Worm (Caenorhabditis elegans) whole organism, young adult: ENCODE results near the gene pcf-11.

ENCODE experiments used
- B0035.1 ChIP-seq: sonication (generic microtip); optimal IDR thresholded peaks from 2 replicates; lab custom pipeline; 2016; ENCODE audit warnings: missing genetic modification characterization, mild to moderate bottlenecking, missing compliant biosample characterization, missing genotype, missing genetic modification reagents
- B0261.1 ChIP-seq: sonication (generic microtip); optimal IDR thresholded peaks from 2 replicates; lab custom pipeline; 2016; ENCODE audit warnings: mild to moderate bottlenecking, missing genetic modification characterization, moderate library complexity, missing compliant biosample characterization
- C06A6.2 ChIP-seq: fragments of 200-800 bp; sonication (Bioruptor generic); conservative IDR thresholded peaks from 2 replicates; pipeline ENCODE4 v1.3.6; 2022; ENCODE audit warnings: missing genetic modification characterization, missing compliant biosample characterization
- D2030.7 ChIP-seq: fragments of 200-800 bp; sonication (Bioruptor generic); IDR thresholded peaks from 2 replicates; pipeline ENCODE4 v1.3.6; 2022; ENCODE audit warnings: missing genetic modification reagents, missing genetic modification characterization, missing compliant biosample characterization
- F23B12.7 ChIP-seq: sonication (generic microtip); optimal IDR thresholded peaks from 2 replicates; lab custom pipeline; 2017; ENCODE audit warnings: missing genetic modification characterization, mild to moderate bottlenecking, missing compliant biosample characterization, antibody characterized with exemption, moderate library complexity; ENCODE audit not compliant: insufficient read depth
- F33H1.4 ChIP-seq: fragments of 200-800 bp; sonication (Bioruptor generic); IDR thresholded peaks from 2 replicates; pipeline ENCODE4 v1.3.6; 2022; ENCODE audit warnings: missing genetic modification reagents, missing genetic modification characterization, missing compliant biosample characterization
- F37B4.10 ChIP-seq: fragments of 200-800 bp; sonication (Bioruptor generic); IDR thresholded peaks from 2 replicates; pipeline ENCODE4 v1.3.6; 2022; ENCODE audit warnings: missing genetic modification characterization, missing compliant biosample characterization
- F55B11.4 ChIP-seq: sonication (generic microtip); optimal IDR thresholded peaks from 2 replicates; lab custom pipeline; 2016; ENCODE audit warnings: missing compliant biosample characterization, missing genetic modification characterization, borderline replicate concordance; ENCODE audit not compliant: insufficient read depth
- K11D2.4 ChIP-seq: fragments of 200-800 bp; sonication (Bioruptor generic); IDR thresholded peaks from 2 replicates; pipeline ENCODE4 v1.3.6; 2022; ENCODE audit warnings: missing genetic modification reagents, missing genetic modification characterization, missing compliant biosample characterization
- K12H6.12 ChIP-seq: fragments of 200-800 bp; sonication (Bioruptor generic); optimal IDR thresholded peaks from 2 replicates; lab custom pipeline; 2018; ENCODE audit warnings: mild to moderate bottlenecking, missing genetic modification characterization, missing compliant biosample characterization
- ZK185.1 ChIP-seq: sonication (generic microtip); optimal IDR thresholded peaks from 2 replicates; lab custom pipeline; 2016; ENCODE audit warnings: mild to moderate bottlenecking, missing genetic modification characterization, missing compliant biosample characterization; ENCODE audit not compliant: poor library complexity, severe bottlenecking
- athp-1 ChIP-seq: sonication (generic microtip); optimal IDR thresholded peaks from 2 replicates; lab custom pipeline; 2017; ENCODE audit warnings: mild to moderate bottlenecking, missing genetic modification characterization, missing compliant biosample characterization
- attf-5 ChIP-seq: fragments of 200-800 bp; sonication (Bioruptor generic); optimal IDR thresholded peaks from 2 replicates; lab custom pipeline; 2018; ENCODE audit warnings: mild to moderate bottlenecking, missing genetic modification characterization, missing compliant biosample characterization
- cebp-1 ChIP-seq, 2 experiments: fragments of 200-800 bp in 1 of 2; sonication (Bioruptor generic) in 1 of 2; sonication (generic microtip) in 1 of 2; IDR thresholded peaks in 1 of 2; optimal IDR thresholded peaks in 1 of 2; 2 replicates each; pipeline versions ENCODE4 v1.3.6 to Lab custom; 2017 to 2022; ENCODE audit warnings: missing compliant biosample characterization in 2 of 2, missing genetic modification characterization in 2 of 2, mild to moderate bottlenecking in 1 of 2, missing genetic modification reagents in 1 of 2, moderate library complexity in 1 of 2
- cebp-2 ChIP-seq: fragments of 200-800 bp; sonication (Bioruptor generic); IDR thresholded peaks from 2 replicates; pipeline ENCODE4 v1.3.6; 2022; ENCODE audit warnings: missing genetic modification characterization, missing compliant biosample characterization
- ekl-4 ChIP-seq: fragments of 200-800 bp; sonication (Bioruptor generic); IDR thresholded peaks from 2 replicates; pipeline ENCODE4 v1.3.6; 2022; ENCODE audit warnings: missing genetic modification reagents, missing genetic modification characterization, missing compliant biosample characterization
- hlh-26 ChIP-seq: fragments of 200-800 bp; sonication (Bioruptor generic); conservative IDR thresholded peaks from 2 replicates; pipeline ENCODE4 v1.3.6; 2022; ENCODE audit warnings: missing genetic modification reagents, missing genetic modification characterization, missing compliant biosample characterization
- hmg-1.2 ChIP-seq: fragments of 200-800 bp; sonication (Bioruptor generic); IDR thresholded peaks from 2 replicates; pipeline ENCODE4 v1.3.6; 2022; ENCODE audit warnings: missing genetic modification reagents, missing genetic modification characterization, missing compliant biosample characterization
- let-607 ChIP-seq, 2 experiments: fragments of 200-800 bp in 1 of 2; sonication (Bioruptor generic) in 1 of 2; sonication (generic microtip) in 1 of 2; optimal IDR thresholded peaks; 2 replicates each; lab custom pipeline; 2016 to 2018; ENCODE audit warnings: mild to moderate bottlenecking in 2 of 2, missing compliant biosample characterization in 2 of 2, missing genetic modification characterization in 2 of 2, moderate library complexity in 2 of 2, missing genotype in 1 of 2
- lin-35 ChIP-seq, 3 experiments: fragments of 150-350 bp in 2 of 3; sonication (generic microtip) in 1 of 3; optimal IDR thresholded peaks; 2 replicates each; lab custom pipeline; 2014 to 2018; ENCODE audit warnings: missing biosample characterization in 3 of 3, missing genetic modification characterization in 3 of 3, missing genetic modification reagents in 3 of 3
- lin-40 ChIP-seq: sonication (generic microtip); optimal IDR thresholded peaks from 2 replicates; lab custom pipeline; 2016; ENCODE audit warnings: missing genetic modification characterization, mild to moderate bottlenecking, missing compliant biosample characterization, missing genotype, missing genetic modification reagents
- lin-54 ChIP-seq: fragments of 200-800 bp; sonication (Bioruptor generic); optimal IDR thresholded peaks from 2 replicates; lab custom pipeline; 2018; ENCODE audit warnings: mild to moderate bottlenecking, missing genetic modification characterization, missing compliant biosample characterization
- lsy-27 ChIP-seq: sonication (generic microtip); optimal IDR thresholded peaks from 2 replicates; lab custom pipeline; 2017; ENCODE audit warnings: missing genetic modification characterization, mild to moderate bottlenecking, missing compliant biosample characterization, antibody characterized with exemption, missing genotype, borderline replicate concordance; ENCODE audit not compliant: insufficient read depth
- madf-10 ChIP-seq: sonication (generic microtip); optimal IDR thresholded peaks from 2 replicates; lab custom pipeline; 2016; ENCODE audit warnings: mild to moderate bottlenecking, missing genetic modification characterization, missing compliant biosample characterization
- mcd-1 ChIP-seq: fragments of 200-800 bp; sonication (Bioruptor generic); IDR thresholded peaks from 2 replicates; pipeline ENCODE4 v1.3.6; 2022; ENCODE audit warnings: missing genetic modification reagents, missing genetic modification characterization, missing compliant biosample characterization
- nhr-80 ChIP-seq: sonication (generic microtip); optimal IDR thresholded peaks from 2 replicates; lab custom pipeline; 2016; ENCODE audit warnings: missing genetic modification characterization, missing compliant biosample characterization
- snpc-1.3 ChIP-seq: sonication (generic microtip); optimal IDR thresholded peaks from 2 replicates; lab custom pipeline; 2017; ENCODE audit warnings: missing genetic modification characterization, mild to moderate bottlenecking, missing compliant biosample characterization, antibody characterized with exemption, moderate library complexity, missing genotype, missing genetic modification reagents; ENCODE audit not compliant: insufficient read depth
- snpc-3.4 ChIP-seq: sonication (generic microtip); optimal IDR thresholded peaks from 2 replicates; lab custom pipeline; 2017; ENCODE audit warnings: missing genetic modification characterization, mild to moderate bottlenecking, missing compliant biosample characterization, antibody characterized with exemption, moderate library complexity, missing genotype, missing genetic modification reagents
- snpc-4 ChIP-seq, 5 experiments: fragments of 150-350 bp in 1 of 5; sonication (generic microtip) in 4 of 5; optimal IDR thresholded peaks; 2 replicates each; lab custom pipeline; 2014 to 2018; ENCODE audit warnings: missing genetic modification characterization in 5 of 5, missing biosample characterization in 3 of 5, antibody characterized with exemption in 2 of 5, mild to moderate bottlenecking in 2 of 5, missing compliant biosample characterization in 2 of 5, missing genotype in 2 of 5, moderate library complexity in 2 of 5, missing genetic modification reagents in 1 of 5
- tbp1 ChIP-seq: fragments of 200-800 bp; sonication (Bioruptor generic); optimal IDR thresholded peaks from 2 replicates; lab custom pipeline; 2018; ENCODE audit warnings: mild to moderate bottlenecking, missing genetic modification characterization, missing compliant biosample characterization
- tbx-9 ChIP-seq: sonication (generic microtip); optimal IDR thresholded peaks from 2 replicates; lab custom pipeline; 2016; ENCODE audit warnings: borderline replicate concordance, missing genetic modification characterization, inconsistent platforms, missing compliant biosample characterization
- tlf-1 ChIP-seq: fragments of 200-800 bp; sonication (Bioruptor generic); optimal IDR thresholded peaks from 2 replicates; lab custom pipeline; 2018; ENCODE audit warnings: mild to moderate bottlenecking, missing genetic modification characterization, missing compliant biosample characterization
- xnd-1 ChIP-seq: sonication (generic microtip); optimal IDR thresholded peaks from 2 replicates; lab custom pipeline; 2016; ENCODE audit warnings: missing genotype, missing genetic modification reagents, missing genetic modification characterization, missing compliant biosample characterization
- zfh-2 ChIP-seq: fragments of 200-800 bp; sonication (Bioruptor generic); conservative IDR thresholded peaks from 2 replicates; pipeline ENCODE4 v1.3.6; 2022; ENCODE audit warnings: missing genetic modification reagents, missing genetic modification characterization, missing compliant biosample characterization
- ztf-18 ChIP-seq: sonication (generic microtip); optimal IDR thresholded peaks from 2 replicates; lab custom pipeline; 2016; ENCODE audit warnings: missing genotype, mild to moderate bottlenecking, missing genetic modification characterization, missing compliant biosample characterization

Gene pcf-11

ce11 chrIII:5024393-5024964 lies at the start of gene pcf-11:
TSS of gene pcf-11 (plus strand) at chrIII:5024914.
- TF ChIP-seq mcd-1 (peak; percentile 36; the same call in 1 of the 2 replicates), hlh-26 (GFP tag; lab: Robert Waterston, UW) (no peak), xnd-1 (no peak), tbp1 (peak; percentile 15), cebp-1 (GFP tag; IDR thresholded peaks at IDR 0.05; lab: Robert Waterston, UW) (no peak), cebp-1 (tag; optimal IDR thresholded peaks at IDR 0.05; lab: Kevin White, UChicago) (peak; percentile 47), lin-54 (GFP tag; lab: Kevin White, UChicago) (peak; percentile 17), C06A6.2 (GFP tag; lab: Robert Waterston, UW) (0 out of 2 replicates have a peak, but pooled peaks have one; percentile 13), cebp-2 (GFP tag; lab: Robert Waterston, UW) (no peak), F37B4.10 (GFP tag; lab: Robert Waterston, UW) (no peak), D2030.7 (GFP tag; lab: Robert Waterston, UW) (no peak), madf-10 (tag; lab: Kevin White, UChicago) (peak; percentile 14), ekl-4 (0 out of 2 replicates have a peak, but pooled peaks have one; percentile 20), zfh-2 (GFP tag; lab: Robert Waterston, UW) (peak; percentile 73), attf-5 (GFP tag; lab: Kevin White, UChicago) (peak; percentile 26), snpc-3.4 (peak; percentile 26), hmg-1.2 (GFP tag; lab: Robert Waterston, UW) (peak; percentile 46; the same call in 1 of the 2 replicates), snpc-4 (GFP tag; optimal IDR thresholded peaks at IDR 0.05; lab: Kevin White, UChicago) (no peak), snpc-4 (tag; optimal IDR thresholded peaks at IDR 0.05; lab: Kevin White, UChicago) (peak in 2 of 4 experiments; percentile 17 to 31), nhr-80 (peak; percentile 24), lin-40 (peak; percentile 1), athp-1 (no peak), snpc-1.3 (tag; lab: Kevin White, UChicago) (peak; percentile 12), ztf-18 (tag; lab: Kevin White, UChicago) (peak; percentile 46), F23B12.7 (tag; lab: Kevin White, UChicago) (peak; percentile 3), K11D2.4 (GFP tag; lab: Robert Waterston, UW) (no peak), lsy-27 (tag; lab: Kevin White, UChicago) (no peak), F55B11.4 (tag; lab: Kevin White, UChicago) (no peak), ZK185.1 (tag; lab: Kevin White, UChicago) (peak; percentile 5), lin-35 (GFP tag; optimal IDR thresholded peaks at IDR 0.05; lab: Kevin White, UChicago) (peak in 1 of 3 experiments; percentile 58), F33H1.4 (GFP tag; lab: Robert Waterston, UW) (peak; percentile 73), B0261.1 (no peak), B0035.1 (tag; lab: Kevin White, UChicago) (no peak), let-607 (tag; optimal IDR thresholded peaks at IDR 0.05; lab: Kevin White, UChicago) (peak; percentile 33 to 36), tlf-1 (GFP tag; lab: Kevin White, UChicago) (peak; percentile 54), tbx-9 (tag; lab: Kevin White, UChicago) (no peak), K12H6.12 (no peak)
